Worm (Caenorhabditis elegans) whole organism, L3 larva: ENCODE data around the gene snb-6.

Source experiments
- ZK546.5 ChIP-seq: sonication (generic microtip); optimal IDR thresholded peaks from 2 replicates; lab custom pipeline; 2017; ENCODE audit warnings: missing biosample characterization, missing genetic modification characterization
- aly-2 ChIP-seq: fragments of 150-350 bp; optimal IDR thresholded peaks from 2 replicates; lab custom pipeline; 2014; ENCODE audit warnings: missing biosample characterization, missing genetic modification characterization
- ama-1 ChIP-seq: fragments of 150-350 bp; optimal IDR thresholded peaks from 2 replicates; lab custom pipeline; 2018
- ceh-28 ChIP-seq: fragments of 150-350 bp; optimal IDR thresholded peaks from 2 replicates; lab custom pipeline; 2014; ENCODE audit warnings: missing biosample characterization, missing genetic modification reagents, missing genetic modification characterization
- ceh-9 ChIP-seq: sonication (generic microtip); optimal IDR thresholded peaks from 2 replicates; lab custom pipeline; 2018; ENCODE audit warnings: missing biosample characterization, missing genetic modification characterization
- egl-27 ChIP-seq: sonication (generic microtip); optimal IDR thresholded peaks from 4 replicates; lab custom pipeline; 2017; ENCODE audit warnings: missing biosample characterization, missing genetic modification reagents, missing genetic modification characterization
- egl-5 ChIP-seq: fragments of 150-350 bp; optimal IDR thresholded peaks from 2 replicates; lab custom pipeline; 2017; ENCODE audit warnings: missing biosample characterization, missing genetic modification reagents, missing genetic modification characterization, inconsistent platforms
- elt-1 ChIP-seq: fragments of 150-350 bp; optimal IDR thresholded peaks from 2 replicates; lab custom pipeline; 2014; ENCODE audit warnings: missing biosample characterization, missing genetic modification characterization
- elt-2 ChIP-seq: sonication (generic microtip); optimal IDR thresholded peaks from 2 replicates; lab custom pipeline; 2016; ENCODE audit warnings: missing genetic modification reagents, mild to moderate bottlenecking, missing genetic modification characterization, missing compliant biosample characterization
- elt-3 ChIP-seq, 3 experiments: fragments of 150-350 bp in 1 of 3; sonication (generic microtip) in 2 of 3; optimal IDR thresholded peaks; 2 replicates in 2 of 3; 4 replicates in 1 of 3; lab custom pipeline; 2014 to 2017; ENCODE audit warnings: missing biosample characterization in 3 of 3, missing genetic modification characterization in 3 of 3
- eor-1 ChIP-seq, 2 experiments: fragments of 150-350 bp; optimal IDR thresholded peaks; 2 replicates each; lab custom pipeline; 2014 to 2018; ENCODE audit warnings: missing biosample characterization in 2 of 2, missing genetic modification characterization in 2 of 2
- fkh-10 ChIP-seq: sonication (generic microtip); optimal IDR thresholded peaks from 2 replicates; lab custom pipeline; 2017; ENCODE audit warnings: missing biosample characterization, missing genetic modification reagents, missing genetic modification characterization
- fos-1 ChIP-seq: fragments of 150-350 bp; optimal IDR thresholded peaks from 2 replicates; lab custom pipeline; 2014; ENCODE audit warnings: missing biosample characterization, missing genetic modification characterization
- jun-1 ChIP-seq: fragments of 150-350 bp; optimal IDR thresholded peaks from 2 replicates; lab custom pipeline; 2014; ENCODE audit warnings: missing biosample characterization, missing genetic modification reagents, missing genetic modification characterization
- lin-15B ChIP-seq: fragments of 150-350 bp; optimal IDR thresholded peaks from 2 replicates; lab custom pipeline; 2014; ENCODE audit warnings: missing biosample characterization, missing genetic modification characterization
- nfya-1 ChIP-seq: sonication (generic microtip); optimal IDR thresholded peaks from 2 replicates; lab custom pipeline; 2017; ENCODE audit warnings: missing genetic modification characterization, mild to moderate bottlenecking, missing compliant biosample characterization, antibody characterized with exemption, moderate library complexity; ENCODE audit not compliant: insufficient read depth
- nhr-11 ChIP-seq: fragments of 150-350 bp; optimal IDR thresholded peaks from 2 replicates; lab custom pipeline; 2014; ENCODE audit warnings: missing biosample characterization, missing genetic modification characterization
- nhr-23 ChIP-seq: fragments of 150-350 bp; optimal IDR thresholded peaks from 2 replicates; lab custom pipeline; 2014; ENCODE audit warnings: missing biosample characterization, missing genetic modification reagents, missing genetic modification characterization
- nhr-237 ChIP-seq: fragments of 150-350 bp; optimal IDR thresholded peaks from 2 replicates; lab custom pipeline; 2014; ENCODE audit warnings: missing biosample characterization, missing genetic modification characterization
- nhr-25 ChIP-seq: sonication (generic microtip); optimal IDR thresholded peaks from 2 replicates; lab custom pipeline; 2017; ENCODE audit warnings: missing biosample characterization, missing genetic modification characterization
- nhr-28 ChIP-seq: fragments of 150-350 bp; optimal IDR thresholded peaks from 2 replicates; lab custom pipeline; 2014; ENCODE audit warnings: missing biosample characterization, missing genetic modification characterization
- nhr-67 ChIP-seq: fragments of 150-350 bp; optimal IDR thresholded peaks from 2 replicates; lab custom pipeline; 2014; ENCODE audit warnings: missing biosample characterization, missing genetic modification characterization
- nhr-76 ChIP-seq: fragments of 150-350 bp; sonication (generic microtip); optimal IDR thresholded peaks from 5 replicates; lab custom pipeline; 2014; ENCODE audit warnings: missing biosample characterization, missing genetic modification characterization
- nhr-77 ChIP-seq: fragments of 150-350 bp; optimal IDR thresholded peaks from 2 replicates; lab custom pipeline; 2014; ENCODE audit warnings: missing biosample characterization, missing genetic modification characterization
- pha-4 ChIP-seq: fragments of 150-350 bp; optimal IDR thresholded peaks from 2 replicates; lab custom pipeline; 2014; ENCODE audit warnings: missing biosample characterization, missing genetic modification reagents, missing genetic modification characterization
- pqm-1 ChIP-seq: fragments of 150-350 bp; optimal IDR thresholded peaks from 2 replicates; lab custom pipeline; 2017; ENCODE audit warnings: missing biosample characterization, missing genetic modification characterization, inconsistent platforms
- skn-1 ChIP-seq: fragments of 150-350 bp; optimal IDR thresholded peaks from 2 replicates; lab custom pipeline; 2014; ENCODE audit warnings: missing biosample characterization, missing genetic modification characterization
- snpc-4 ChIP-seq: fragments of 150-350 bp; optimal IDR thresholded peaks from 2 replicates; lab custom pipeline; 2014; ENCODE audit warnings: missing biosample characterization, missing genetic modification characterization
- unc-39 ChIP-seq: sonication (generic microtip); optimal IDR thresholded peaks from 4 replicates; lab custom pipeline; 2017; ENCODE audit warnings: missing biosample characterization, missing genetic modification characterization
- unc-62 ChIP-seq: fragments of 150-350 bp; sonication (generic microtip); optimal IDR thresholded peaks from 4 replicates; lab custom pipeline; 2014; ENCODE audit warnings: missing biosample characterization, missing genetic modification reagents, missing genetic modification characterization
- ztf-11 ChIP-seq: fragments of 150-350 bp; optimal IDR thresholded peaks from 2 replicates; lab custom pipeline; 2014; ENCODE audit warnings: missing biosample characterization, missing genetic modification characterization
- ztf-4 ChIP-seq: fragments of 150-350 bp; optimal IDR thresholded peaks from 2 replicates; lab custom pipeline; 2014; ENCODE audit warnings: missing biosample characterization, missing genetic modification characterization

The snb-6 gene

ce11 chrII:8883559-8883958, 24.1 kb upstream of the snb-6 start, which contains the start of gene rha-1:
TSS of gene rha-1 (minus strand) at chrII:8883659.
- TF ChIP-seq eor-1 (tag; optimal IDR thresholded peaks at IDR 0.05; lab: Kevin White, UChicago) (no peak), nhr-67 (tag; lab: Kevin White, UChicago) (no peak), unc-39 (tag; lab: Kevin White, UChicago) (no peak)

ce11 chrII:8878528-8878927, 19.0 kb upstream of the snb-6 start:
- no peak for TF ChIP-seq nhr-76 (tag; lab: Kevin White, UChicago)
- TF ChIP-seq pha-4 (tag; lab: Kevin White, UChicago) = no peak
- no peak for TF ChIP-seq ZK546.5 (tag; lab: Kevin White, UChicago)
- no peak for TF ChIP-seq nhr-237

ce11 chrII:8877032-8877985, 17.8 kb upstream of the snb-6 start:
- peak; percentile 56 for TF ChIP-seq snpc-4
- no peak for TF ChIP-seq elt-3 (tag; optimal IDR thresholded peaks at IDR 0.05; lab: Kevin White, UChicago)
- TF ChIP-seq nhr-77 = no peak
- TF ChIP-seq pqm-1 (tag; lab: Kevin White, UChicago) = no peak
- no peak for TF ChIP-seq nhr-25 (tag; lab: Kevin White, UChicago)
- TF ChIP-seq nhr-28 (tag; lab: Kevin White, UChicago) = no peak
- TF ChIP-seq nhr-237 = no peak

- TF ChIP-seq elt-2 (tag; lab: Kevin White, UChicago) = no peak
- peak; percentile 11 for TF ChIP-seq unc-62 (GFP tag; lab: Kevin White, UChicago)
- TF ChIP-seq, all 47 proteins: peak for 1
Observed at ce11 chrII:8873842-8874241, 14.3 kb upstream of the snb-6 start, which contains the start of gene T07D4.2. TSS of gene T07D4.2 (minus strand) at chrII:8873942.

ce11 chrII:8866844-8867243, 7.3 kb upstream of the snb-6 start:
- TF ChIP-seq aly-2 = no peak
- no peak for TF ChIP-seq nhr-23 (tag; lab: Kevin White, UChicago)
- no peak for TF ChIP-seq ztf-11 (tag; lab: Kevin White, UChicago)
- TF ChIP-seq ztf-4 = no peak
- peak; percentile 83 for TF ChIP-seq elt-2 (tag; lab: Kevin White, UChicago)
- TF ChIP-seq elt-3 (tag; optimal IDR thresholded peaks at IDR 0.05; lab: Kevin White, UChicago) = no peak
- peak; percentile 67 for TF ChIP-seq pqm-1 (tag; lab: Kevin White, UChicago)
- no peak for TF ChIP-seq fos-1 (tag; lab: Kevin White, UChicago)
- TF ChIP-seq jun-1 (tag; lab: Kevin White, UChicago) = peak; percentile 21
- no peak for TF ChIP-seq lin-15B (tag; lab: Kevin White, UChicago)
- no peak for TF ChIP-seq fkh-10
- TF ChIP-seq ama-1 (lab: Kevin White, UChicago) = no peak
- no peak for TF ChIP-seq ceh-28

ce11 chrII:8865078-8865477, 5.6 kb upstream of the snb-6 start, which contains the start of gene npr-20:
TSS of gene npr-20 (minus strand) at chrII:8865178.
- TF ChIP-seq ztf-11 (tag; lab: Kevin White, UChicago) = no peak
- no peak for TF ChIP-seq egl-5
- TF ChIP-seq elt-2 (tag; lab: Kevin White, UChicago) = peak; percentile 10

ce11 chrII:8857074-8857473, 2.4 kb downstream of the snb-6 start:
- TF ChIP-seq ztf-4 = no peak
- TF ChIP-seq skn-1 (tag; lab: Kevin White, UChicago) = no peak
- no peak for TF ChIP-seq fos-1 (tag; lab: Kevin White, UChicago)
- TF ChIP-seq nhr-67 (tag; lab: Kevin White, UChicago) = no peak
- TF ChIP-seq elt-1 = no peak
- no peak for TF ChIP-seq ceh-9 (tag; lab: Kevin White, UChicago)
- TF ChIP-seq ceh-28 = no peak
- TF ChIP-seq ama-1 (lab: Kevin White, UChicago) = no peak
- TF ChIP-seq nhr-11 (tag; lab: Kevin White, UChicago) = no peak
- TF ChIP-seq egl-27 = no peak
- no peak for TF ChIP-seq nhr-28 (tag; lab: Kevin White, UChicago)
- no peak for TF ChIP-seq nhr-76 (tag; lab: Kevin White, UChicago)
- TF ChIP-seq nfya-1 = no peak
- TF ChIP-seq egl-5 = no peak
- TF ChIP-seq elt-3 (tag; optimal IDR thresholded peaks at IDR 0.05; lab: Kevin White, UChicago) = no peak
- no peak for TF ChIP-seq ztf-11 (tag; lab: Kevin White, UChicago)
